Worm (Caenorhabditis elegans) whole organism, L4 larva: ENCODE results near the gene F08D12.15.

Experiments
- T20F7.1 ChIP-seq: fragments of 200-800 bp; sonication (Bioruptor generic); optimal IDR thresholded peaks from 2 replicates; lab custom pipeline; 2018; ENCODE audit warnings: mild to moderate bottlenecking, missing genetic modification characterization, missing compliant biosample characterization
- fkh-10 ChIP-seq: fragments of 150-350 bp; optimal IDR thresholded peaks from 2 replicates; lab custom pipeline; 2014; ENCODE audit warnings: missing biosample characterization, missing genetic modification reagents, missing genetic modification characterization
- lin-15B ChIP-seq: fragments of 150-350 bp; sonication (generic microtip); optimal IDR thresholded peaks from 3 replicates; lab custom pipeline; 2014; ENCODE audit warnings: missing biosample characterization, missing genetic modification characterization
- mdl-1 ChIP-seq, 2 experiments: fragments of 150-350 bp in 1 of 2; sonication (generic microtip) in 1 of 2; optimal IDR thresholded peaks; 2 replicates each; lab custom pipeline; 2014 to 2017; ENCODE audit warnings: missing biosample characterization in 2 of 2, missing genetic modification characterization in 2 of 2
- nhr-76 ChIP-seq: fragments of 150-350 bp; optimal IDR thresholded peaks from 2 replicates; lab custom pipeline; 2014; ENCODE audit warnings: missing biosample characterization, missing genetic modification characterization
- pha-4 ChIP-seq, 2 experiments: fragments of 150-350 bp in 1 of 2; fragments of 200-800 bp in 1 of 2; sonication (Bioruptor generic) in 1 of 2; IDR thresholded peaks in 1 of 2; optimal IDR thresholded peaks in 1 of 2; 2 replicates each; pipeline versions ENCODE4 v1.3.6 to Lab custom; 2014 to 2022; ENCODE audit warnings: missing genetic modification characterization in 2 of 2, missing genetic modification reagents in 2 of 2, missing biosample characterization in 1 of 2, missing compliant biosample characterization in 1 of 2
- php-3 ChIP-seq: fragments of 200-800 bp; sonication (Bioruptor generic); IDR thresholded peaks from 2 replicates; pipeline ENCODE4 v1.3.6; 2022; ENCODE audit warnings: missing genetic modification reagents, missing genetic modification characterization, missing compliant biosample characterization
- snpc-4 ChIP-seq: fragments of 150-350 bp; optimal IDR thresholded peaks from 2 replicates; lab custom pipeline; 2014; ENCODE audit warnings: missing biosample characterization, missing genetic modification characterization
- unc-130 ChIP-seq: sonication (generic microtip); optimal IDR thresholded peaks from 2 replicates; lab custom pipeline; 2016; ENCODE audit warnings: missing genetic modification reagents, missing genetic modification characterization, missing compliant biosample characterization
- unc-39 ChIP-seq: sonication (generic microtip); optimal IDR thresholded peaks from 2 replicates; lab custom pipeline; 2017; ENCODE audit warnings: missing biosample characterization, missing genetic modification characterization
- unc-62 ChIP-seq, 3 experiments: fragments of 150-350 bp in 1 of 3; sonication (generic microtip); optimal IDR thresholded peaks in 2 of 3; peaks in 1 of 3; 1 replicate in 1 of 3; 2 replicates in 2 of 3; lab custom pipeline; 2014 to 2017; ENCODE audit warnings: missing biosample characterization in 3 of 3, missing genetic modification characterization in 3 of 3, missing genetic modification reagents in 3 of 3, missing genotype in 1 of 3
- ztf-7 ChIP-seq: fragments of 150-350 bp; optimal IDR thresholded peaks from 2 replicates; lab custom pipeline; 2014; ENCODE audit warnings: missing biosample characterization, missing genetic modification characterization

DNA sequence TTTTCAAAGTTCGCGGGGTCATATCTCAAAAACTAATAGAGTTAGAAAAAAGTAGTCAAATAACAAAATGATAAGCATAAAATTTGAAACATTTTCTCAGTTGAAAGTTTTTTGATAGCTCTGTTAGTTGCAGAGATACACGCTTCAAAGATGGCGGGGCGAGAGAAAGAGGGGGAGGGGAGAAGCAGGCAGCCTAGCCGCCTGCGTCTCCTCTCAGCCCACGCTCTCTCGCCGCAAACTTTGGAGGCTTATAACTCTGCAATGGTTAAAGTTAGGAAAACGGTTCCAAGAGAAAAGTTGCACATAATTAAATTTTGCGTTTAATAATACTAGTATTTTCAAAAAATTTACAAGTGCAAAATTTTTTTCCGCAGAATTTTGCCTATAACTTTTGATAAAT, 35.3 kb downstream of the F08D12.15 start:
- no peak for TF ChIP-seq lin-15B (tag; lab: Kevin White, UChicago)
- TF ChIP-seq fkh-10 (GFP tag; lab: Kevin White, UChicago): no peak
- peak in 1 of 2 experiments; percentile 55 for TF ChIP-seq unc-62 (GFP tag; optimal IDR thresholded peaks at IDR 0.05 in 1 of 2; lab: Kevin White, UChicago)
- no peak for TF ChIP-seq unc-62 (tag; optimal IDR thresholded peaks at IDR 0.05; lab: Kevin White, UChicago)
- no peak for TF ChIP-seq snpc-4
- no peak for TF ChIP-seq unc-130 (GFP tag; lab: Kevin White, UChicago)
- no peak for TF ChIP-seq T20F7.1 (GFP tag; lab: Kevin White, UChicago)
- no peak for TF ChIP-seq php-3 (GFP tag; lab: Robert Waterston, UW)
- TF ChIP-seq unc-39 (tag; lab: Kevin White, UChicago): no peak
- no peak for TF ChIP-seq mdl-1 (tag; optimal IDR thresholded peaks at IDR 0.05; lab: Kevin White, UChicago)
- TF ChIP-seq pha-4 (GFP tag; IDR thresholded peaks at IDR 0.05; lab: Robert Waterston, UW): no peak
- TF ChIP-seq pha-4 (tag; optimal IDR thresholded peaks at IDR 0.05; lab: Kevin White, UChicago): no peak
- TF ChIP-seq ztf-7 (tag; lab: Kevin White, UChicago): no peak
- no peak for TF ChIP-seq nhr-76
